Worm (Caenorhabditis elegans) whole organism, L1 larva: ENCODE data around the gene nhr-48.
A peak's percentile ranks its signal among the peaks of the same experiment; 100 is the strongest.

Experiments
- C16A3.4 ChIP-seq: fragments of 150-350 bp; optimal IDR thresholded peaks from 2 replicates; lab custom pipeline; 2014; ENCODE audit warnings: missing biosample characterization, missing genetic modification characterization
- F16B12.6 ChIP-seq: fragments of 150-350 bp; optimal IDR thresholded peaks from 2 replicates; lab custom pipeline; 2014; ENCODE audit warnings: missing biosample characterization, missing genetic modification characterization
- alr-1 ChIP-seq: fragments of 200-800 bp; sonication (Bioruptor generic); optimal IDR thresholded peaks from 2 replicates; lab custom pipeline; 2018; ENCODE audit warnings: borderline replicate concordance, mild to moderate bottlenecking, missing genetic modification characterization, missing compliant biosample characterization
- ama-1 ChIP-seq: fragments of 150-350 bp; optimal IDR thresholded peaks from 2 replicates; lab custom pipeline; 2014
- blmp-1 ChIP-seq: fragments of 150-350 bp; optimal IDR thresholded peaks from 2 replicates; lab custom pipeline; 2014; ENCODE audit warnings: missing biosample characterization, missing genetic modification characterization
- ceh-8 ChIP-seq: fragments of 200-800 bp; sonication (Bioruptor generic); optimal IDR thresholded peaks from 2 replicates; lab custom pipeline; 2018; ENCODE audit warnings: mild to moderate bottlenecking, missing genetic modification characterization, moderate library complexity, missing compliant biosample characterization
- ceh-82 ChIP-seq, 3 experiments: fragments of 150-350 bp in 1 of 3; sonication (generic microtip) in 2 of 3; optimal IDR thresholded peaks; 2 replicates each; lab custom pipeline; 2014 to 2017; ENCODE audit warnings: missing biosample characterization in 3 of 3, missing genetic modification characterization in 3 of 3
- ceh-90 ChIP-seq: sonication (generic microtip); optimal IDR thresholded peaks from 2 replicates; lab custom pipeline; 2016; ENCODE audit warnings: missing genetic modification characterization, missing compliant biosample characterization
- dpl-1 ChIP-seq, 3 experiments: fragments of 150-350 bp in 2 of 3; sonication (generic microtip) in 1 of 3; optimal IDR thresholded peaks; 2 replicates each; lab custom pipeline; 2014 to 2017; ENCODE audit warnings: missing biosample characterization in 3 of 3, missing genetic modification characterization in 3 of 3, missing genetic modification reagents in 3 of 3
- dsc-1 ChIP-seq: sonication (generic microtip); optimal IDR thresholded peaks from 2 replicates; lab custom pipeline; 2016; ENCODE audit warnings: mild to moderate bottlenecking, missing genetic modification characterization, missing compliant biosample characterization
- efl-1 ChIP-seq, 4 experiments: fragments of 150-350 bp; optimal IDR thresholded peaks in 3 of 4; peaks in 1 of 4; 1 replicate in 1 of 4; 2 replicates in 3 of 4; lab custom pipeline; 2014; ENCODE audit warnings: missing biosample characterization in 2 of 4, missing genetic modification characterization in 2 of 4, missing genetic modification reagents in 2 of 4
- efl-3 ChIP-seq: fragments of 200-800 bp; sonication (Bioruptor generic); optimal IDR thresholded peaks from 2 replicates; lab custom pipeline; 2018; ENCODE audit warnings: mild to moderate bottlenecking, missing genetic modification characterization, missing compliant biosample characterization
- egl-13 ChIP-seq: sonication (generic microtip); optimal IDR thresholded peaks from 2 replicates; lab custom pipeline; 2016; ENCODE audit warnings: missing genotype, missing genetic modification reagents, missing genetic modification characterization, missing compliant biosample characterization
- egl-27 ChIP-seq, 2 experiments: fragments of 150-350 bp in 1 of 2; sonication (generic microtip); optimal IDR thresholded peaks; 3 replicates each; lab custom pipeline; 2017 to 2018; ENCODE audit warnings: missing biosample characterization in 2 of 2, missing genetic modification characterization in 2 of 2, missing genetic modification reagents in 2 of 2
- elt-3 ChIP-seq, 6 experiments: fragments of 150-350 bp in 1 of 6; sonication (generic microtip); optimal IDR thresholded peaks; 2 replicates each; lab custom pipeline; 2017 to 2018; ENCODE audit warnings: missing biosample characterization in 6 of 6, missing genetic modification characterization in 6 of 6, inconsistent platforms in 1 of 6
- fkh-8 ChIP-seq: sonication (generic microtip); optimal IDR thresholded peaks from 2 replicates; lab custom pipeline; 2016; ENCODE audit warnings: mild to moderate bottlenecking, missing genetic modification characterization, missing compliant biosample characterization
- grh-1 ChIP-seq: fragments of 200-800 bp; sonication (Bioruptor generic); IDR thresholded peaks from 2 replicates; pipeline ENCODE4 v1.3.6; 2022; ENCODE audit warnings: missing genetic modification reagents, missing genetic modification characterization, missing compliant biosample characterization
- hlh-17 ChIP-seq: fragments of 200-800 bp; sonication (Bioruptor generic); optimal IDR thresholded peaks from 2 replicates; lab custom pipeline; 2018; ENCODE audit warnings: missing genetic modification characterization, mild to moderate bottlenecking, missing compliant biosample characterization, moderate library complexity, borderline replicate concordance
- hlh-4 ChIP-seq: sonication (generic microtip); optimal IDR thresholded peaks from 2 replicates; lab custom pipeline; 2016; ENCODE audit warnings: mild to moderate bottlenecking, missing genetic modification characterization, missing compliant biosample characterization
- irx-1 ChIP-seq: sonication (generic microtip); optimal IDR thresholded peaks from 2 replicates; lab custom pipeline; 2016; ENCODE audit warnings: missing genetic modification characterization, missing compliant biosample characterization
- isw-1 ChIP-seq: fragments of 200-800 bp; sonication (Bioruptor generic); IDR thresholded peaks from 2 replicates; pipeline ENCODE4 v1.3.6; 2022; ENCODE audit warnings: missing genetic modification characterization, missing compliant biosample characterization
- jun-1 ChIP-seq: fragments of 150-350 bp; optimal IDR thresholded peaks from 2 replicates; lab custom pipeline; 2014; ENCODE audit warnings: missing biosample characterization, missing genetic modification reagents, missing genetic modification characterization
- lin-13 ChIP-seq: fragments of 150-350 bp; optimal IDR thresholded peaks from 2 replicates; lab custom pipeline; 2014; ENCODE audit warnings: missing biosample characterization, missing genetic modification reagents, missing genetic modification characterization
- lin-14 ChIP-seq: fragments of 200-800 bp; sonication (Bioruptor generic); optimal IDR thresholded peaks from 2 replicates; lab custom pipeline; 2018; ENCODE audit warnings: mild to moderate bottlenecking, missing genetic modification characterization, moderate library complexity, missing compliant biosample characterization
- lin-35 ChIP-seq, 2 experiments: fragments of 150-350 bp; optimal IDR thresholded peaks; 2 replicates each; lab custom pipeline; 2014; ENCODE audit warnings: missing biosample characterization in 2 of 2, missing genetic modification characterization in 2 of 2, missing genetic modification reagents in 2 of 2
- lin-39 ChIP-seq: fragments of 150-350 bp; optimal IDR thresholded peaks from 2 replicates; lab custom pipeline; 2014; ENCODE audit warnings: missing biosample characterization, missing genetic modification reagents, missing genetic modification characterization
- lsy-2 ChIP-seq, 2 experiments: fragments of 150-350 bp; optimal IDR thresholded peaks; 2 replicates each; lab custom pipeline; 2014; ENCODE audit warnings: missing biosample characterization in 2 of 2, missing genetic modification characterization in 2 of 2
- mdl-1 ChIP-seq, 2 experiments: fragments of 150-350 bp; optimal IDR thresholded peaks; 2 replicates each; lab custom pipeline; 2014 to 2017; ENCODE audit warnings: missing biosample characterization in 2 of 2, missing genetic modification characterization in 2 of 2, inconsistent platforms in 1 of 2
- mep-1 ChIP-seq: fragments of 150-350 bp; optimal IDR thresholded peaks from 2 replicates; lab custom pipeline; 2014; ENCODE audit warnings: missing biosample characterization, missing genetic modification characterization
- nhr-12 ChIP-seq: sonication (generic microtip); optimal IDR thresholded peaks from 2 replicates; lab custom pipeline; 2017; ENCODE audit warnings: missing biosample characterization, missing genetic modification characterization
- nhr-19 ChIP-seq: fragments of 200-800 bp; sonication (Bioruptor generic); conservative IDR thresholded peaks from 2 replicates; pipeline ENCODE4 v1.3.6; 2022; ENCODE audit warnings: missing genetic modification characterization, missing compliant biosample characterization
- nhr-20 ChIP-seq: sonication (generic microtip); optimal IDR thresholded peaks from 2 replicates; lab custom pipeline; 2016; ENCODE audit warnings: mild to moderate bottlenecking, missing genetic modification characterization, missing compliant biosample characterization
- nhr-47 ChIP-seq: sonication (generic microtip); optimal IDR thresholded peaks from 2 replicates; lab custom pipeline; 2016; ENCODE audit warnings: mild to moderate bottlenecking, missing genetic modification characterization, moderate library complexity, missing compliant biosample characterization
- nhr-71 ChIP-seq: sonication (generic microtip); optimal IDR thresholded peaks from 2 replicates; lab custom pipeline; 2016; ENCODE audit warnings: mild to moderate bottlenecking, missing genetic modification characterization, moderate library complexity, missing compliant biosample characterization
- nhr-77 ChIP-seq: fragments of 150-350 bp; optimal IDR thresholded peaks from 2 replicates; lab custom pipeline; 2014; ENCODE audit warnings: missing biosample characterization, missing genetic modification characterization
- nhr-85 ChIP-seq: sonication (generic microtip); peaks from one replicate; lab custom pipeline; 2016; ENCODE audit warnings: missing genetic modification characterization, inconsistent platforms, missing compliant biosample characterization
- pag-3 ChIP-seq: sonication (generic microtip); optimal IDR thresholded peaks from 2 replicates; lab custom pipeline; 2017; ENCODE audit warnings: missing genetic modification characterization, mild to moderate bottlenecking, missing compliant biosample characterization, antibody characterized with exemption, borderline replicate concordance; ENCODE audit not compliant: insufficient read depth
- pqm-1 ChIP-seq: sonication (generic microtip); optimal IDR thresholded peaks from 3 replicates; lab custom pipeline; 2017; ENCODE audit warnings: missing biosample characterization, missing genetic modification characterization
- rnt-1 ChIP-seq: sonication (generic microtip); optimal IDR thresholded peaks from 2 replicates; lab custom pipeline; 2016; ENCODE audit warnings: mild to moderate bottlenecking, missing genetic modification characterization, moderate library complexity, missing compliant biosample characterization
- skn-1 ChIP-seq: fragments of 150-350 bp; optimal IDR thresholded peaks from 2 replicates; lab custom pipeline; 2014; ENCODE audit warnings: missing biosample characterization, missing genetic modification characterization
- snpc-4 ChIP-seq: fragments of 150-350 bp; optimal IDR thresholded peaks from 2 replicates; lab custom pipeline; 2014; ENCODE audit warnings: missing biosample characterization, missing genetic modification characterization
- snu-23 ChIP-seq: sonication (generic microtip); optimal IDR thresholded peaks from 2 replicates; lab custom pipeline; 2016; ENCODE audit warnings: missing genetic modification characterization, missing compliant biosample characterization
- sup-37 ChIP-seq: fragments of 200-800 bp; sonication (Bioruptor generic); optimal IDR thresholded peaks from 2 replicates; lab custom pipeline; 2018; ENCODE audit warnings: mild to moderate bottlenecking, missing genetic modification characterization, missing compliant biosample characterization
- swsn-7 ChIP-seq: sonication (generic microtip); optimal IDR thresholded peaks from 2 replicates; lab custom pipeline; 2016; ENCODE audit warnings: missing genetic modification characterization, missing compliant biosample characterization
- tbx-2 ChIP-seq: sonication (generic microtip); optimal IDR thresholded peaks from 2 replicates; lab custom pipeline; 2016; ENCODE audit warnings: missing genetic modification characterization, missing compliant biosample characterization
- unc-130 ChIP-seq: fragments of 150-350 bp; optimal IDR thresholded peaks from 2 replicates; lab custom pipeline; 2017; ENCODE audit warnings: missing biosample characterization, missing genetic modification characterization, inconsistent platforms
- unc-30 ChIP-seq: sonication (generic microtip); optimal IDR thresholded peaks from 2 replicates; lab custom pipeline; 2017; ENCODE audit warnings: missing biosample characterization, missing genetic modification characterization
- unc-62 ChIP-seq: fragments of 150-350 bp; optimal IDR thresholded peaks from 2 replicates; lab custom pipeline; 2014; ENCODE audit warnings: missing biosample characterization, missing genetic modification reagents, missing genetic modification characterization
- unc-86 ChIP-seq: sonication (generic microtip); optimal IDR thresholded peaks from 2 replicates; lab custom pipeline; 2016; ENCODE audit warnings: missing genetic modification characterization, missing compliant biosample characterization
- xbp-1 ChIP-seq: sonication (generic microtip); optimal IDR thresholded peaks from 2 replicates; lab custom pipeline; 2016; ENCODE audit warnings: missing genetic modification characterization, missing compliant biosample characterization
- zip-4 ChIP-seq: fragments of 200-800 bp; sonication (Bioruptor generic); optimal IDR thresholded peaks from 2 replicates; lab custom pipeline; 2018; ENCODE audit warnings: mild to moderate bottlenecking, missing genetic modification characterization, moderate library complexity, missing compliant biosample characterization
- ztf-4 ChIP-seq: fragments of 150-350 bp; optimal IDR thresholded peaks from 2 replicates; lab custom pipeline; 2014; ENCODE audit warnings: missing biosample characterization, missing genetic modification characterization

Gene nhr-48

ce11 chrX:15724994-15725393 is 17.0 kb downstream of the nhr-48 start:
- TF ChIP-seq efl-3 (GFP tag; lab: Kevin White, UChicago) (no peak), alr-1 (tag; lab: Kevin White, UChicago) (no peak), lin-13 (GFP tag; lab: Kevin White, UChicago) (peak; percentile 67), nhr-47 (tag; lab: Kevin White, UChicago) (peak; percentile 75), grh-1 (GFP tag; lab: Robert Waterston, UW) (peak; percentile 34; the same call in 1 of the 2 replicates), swsn-7 (peak; percentile 76), ama-1 (no peak), irx-1 (peak; percentile 45), isw-1 (peak; percentile 14; the same call in 1 of the 2 replicates), snu-23 (GFP tag; lab: Kevin White, UChicago) (peak; percentile 83), pag-3 (tag; lab: Kevin White, UChicago) (peak; percentile 93), nhr-12 (no peak), unc-30 (tag; lab: Kevin White, UChicago) (no peak), lsy-2 (tag; optimal IDR thresholded peaks at IDR 0.05; lab: Kevin White, UChicago) (peak; percentile 64 to 74), nhr-85 (tag; lab: Kevin White, UChicago) (peak; percentile 87), C16A3.4 (tag; lab: Kevin White, UChicago) (peak; percentile 69), mep-1 (peak; percentile 89), tbx-2 (peak; percentile 70), blmp-1 (peak; percentile 97), elt-3 (tag; optimal IDR thresholded peaks at IDR 0.05; lab: Kevin White, UChicago) (peak in 1 of 6 experiments; percentile 50), efl-1 (optimal IDR thresholded peaks at IDR 0.05; lab: Kevin White, UChicago) (peak; percentile 69 to 78), efl-1 (GFP tag; optimal IDR thresholded peaks at IDR 0.05 in 1 of 2; lab: Kevin White, UChicago) (peak in 1 of 2 experiments; percentile 58), egl-13 (tag; lab: Kevin White, UChicago) (no peak), unc-62 (GFP tag; lab: Kevin White, UChicago) (no peak), rnt-1 (tag; lab: Kevin White, UChicago) (peak; percentile 80), dsc-1 (tag; lab: Kevin White, UChicago) (peak; percentile 38), pqm-1 (no peak), ceh-82 (tag; optimal IDR thresholded peaks at IDR 0.05; lab: Kevin White, UChicago) (peak; percentile 33 to 69 (median 57)), jun-1 (tag; lab: Kevin White, UChicago) (peak; percentile 48), unc-86 (tag; lab: Kevin White, UChicago) (peak; percentile 65), sup-37 (GFP tag; lab: Kevin White, UChicago) (no peak), nhr-20 (peak; percentile 74), nhr-77 (tag; lab: Kevin White, UChicago) (peak; percentile 6), snpc-4 (tag; lab: Kevin White, UChicago) (peak; percentile 62), nhr-71 (tag; lab: Kevin White, UChicago) (peak; percentile 78), hlh-17 (GFP tag; lab: Kevin White, UChicago) (no peak), skn-1 (tag; lab: Kevin White, UChicago) (peak; percentile 24), hlh-4 (tag; lab: Kevin White, UChicago) (no peak), nhr-19 (GFP tag; lab: Robert Waterston, UW) (peak; percentile 67), ceh-8 (GFP tag; lab: Kevin White, UChicago) (no peak), ztf-4 (tag; lab: Kevin White, UChicago) (no peak), unc-130 (tag; lab: Kevin White, UChicago) (peak; percentile 75), lin-35 (GFP tag; optimal IDR thresholded peaks at IDR 0.05; lab: Kevin White, UChicago) (peak; percentile 56 to 86), dpl-1 (GFP tag; optimal IDR thresholded peaks at IDR 0.05; lab: Kevin White, UChicago) (peak; percentile 68 to 73 (median 73)), lin-39 (tag; lab: Kevin White, UChicago) (no peak), fkh-8 (tag; lab: Kevin White, UChicago) (no peak), zip-4 (no peak), mdl-1 (tag; optimal IDR thresholded peaks at IDR 0.05; lab: Kevin White, UChicago) (peak in 1 of 2 experiments; percentile 81), F16B12.6 (tag; lab: Kevin White, UChicago) (peak; percentile 93), lin-14 (peak; percentile 83), egl-27 (tag; optimal IDR thresholded peaks at IDR 0.05; lab: Kevin White, UChicago) (no peak), ceh-90 (no peak), xbp-1 (tag; lab: Kevin White, UChicago) (peak; percentile 62)
